Worm (Caenorhabditis elegans): ENCODE results near the gene T21D12.14.

T21D12.14 gene

DNA sequence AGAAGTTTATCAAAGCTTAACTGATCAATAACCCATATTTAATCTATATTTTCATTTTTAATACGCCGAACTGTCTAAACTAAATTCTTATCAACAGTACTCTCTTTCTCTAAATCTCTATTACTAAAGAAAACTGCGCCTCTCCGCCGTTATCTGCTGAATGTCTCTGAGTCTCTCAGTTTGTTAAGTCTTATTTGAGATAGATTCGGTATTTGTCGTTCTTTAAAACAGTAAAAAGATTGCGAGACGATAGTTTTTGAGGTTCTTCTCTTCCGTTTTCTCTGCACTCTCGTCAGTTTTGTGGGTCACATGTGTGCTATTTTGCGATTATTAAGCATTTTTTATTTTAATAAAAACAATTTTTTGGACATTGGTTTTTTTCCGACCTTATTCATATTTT lies 13.7 kb downstream of the T21D12.14 start, which contains the start of gene sma-10 (continued):
- TF ChIP-seq hlh-30 (tag; optimal IDR thresholded peaks at IDR 0.05; ENCODE audit: insufficient read depth) = peak; percentile 71
- peak; percentile 65 for TF ChIP-seq pha-4 (GFP tag; IDR thresholded peaks at IDR 0.05)
- TF ChIP-seq pha-4 (tag; optimal IDR thresholded peaks at IDR 0.05) = no peak
- peak; percentile 99 for TF ChIP-seq pqm-1 (tag; optimal IDR thresholded peaks at IDR 0.05)
- TF ChIP-seq sdz-12 (GFP tag; optimal IDR thresholded peaks at IDR 0.05) = no peak
- peak; percentile 93 for TF ChIP-seq hlh-11 (tag; optimal IDR thresholded peaks at IDR 0.05)

DNA sequence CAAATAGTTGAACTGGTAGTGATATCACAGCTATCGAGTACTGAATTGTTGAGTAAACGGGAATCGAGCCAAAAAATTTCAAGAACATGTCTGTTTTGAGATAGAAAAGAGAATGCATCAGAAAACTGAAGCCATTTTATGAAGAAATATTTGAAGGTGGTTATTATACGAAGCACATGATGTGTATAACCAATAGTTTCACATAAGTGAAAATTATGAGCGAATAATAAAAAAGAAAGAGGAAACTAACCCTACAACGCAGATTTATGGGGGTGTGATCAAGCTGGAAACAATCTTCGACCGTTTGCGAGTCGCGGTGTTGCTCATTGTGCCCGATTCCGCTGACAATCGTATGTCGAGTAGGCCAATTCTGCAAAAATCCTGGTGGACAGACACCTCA lies 14.6 kb downstream of the T21D12.14 start, which contains the start of gene srh-282:
srh-282 (minus strand) TSS at position 101 of the 400 bp plus-strand sequence.
- TF ChIP-seq zfp-3 (GFP tag; conservative IDR thresholded peaks at IDR 0.05) (no peak), fos-1 (tag; optimal IDR thresholded peaks at IDR 0.05) (no peak), ces-1 (GFP tag; optimal IDR thresholded peaks at IDR 0.05) (no peak), T26A8.4 (GFP tag; IDR thresholded peaks at IDR 0.05) (no peak), tag-97 (GFP tag; IDR thresholded peaks at IDR 0.05) (no peak), vab-7 (GFP tag; IDR thresholded peaks at IDR 0.05) (no peak), F26F4.8 (GFP tag; conservative IDR thresholded peaks at IDR 0.05) (no peak), Y105C5A.15 (GFP tag; IDR thresholded peaks at IDR 0.05) (no peak), lin-29 (GFP tag; IDR thresholded peaks at IDR 0.05) (no peak), F44E2.7 (GFP tag; IDR thresholded peaks at IDR 0.05) (no peak), F10B5.3 (tag; optimal IDR thresholded peaks at IDR 0.05) (no peak), zip-11 (GFP tag; IDR thresholded peaks at IDR 0.05) (no peak)

DNA sequence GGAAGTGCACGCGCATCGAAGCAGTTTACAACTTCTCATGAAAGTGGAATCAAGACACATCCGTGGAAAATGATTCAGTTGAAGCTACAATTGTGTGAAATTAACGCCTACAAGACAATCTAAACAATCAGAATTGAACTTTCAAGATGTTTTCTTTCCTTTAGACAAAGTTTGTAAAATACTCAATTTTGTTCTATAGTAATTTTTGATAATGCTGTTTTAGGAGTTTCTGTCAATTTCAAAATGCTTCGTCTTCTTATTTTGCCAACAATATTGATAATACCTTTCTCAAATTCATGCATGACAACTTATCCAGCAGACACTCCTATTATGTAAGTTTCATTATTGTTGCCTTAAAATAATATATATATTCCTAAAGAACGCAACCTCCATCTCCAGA lies 18.8 kb downstream of the T21D12.14 start, which contains the start of gene T21D12.11:
T21D12.11 (plus strand) TSS at position 301 of the 400 bp plus-strand sequence.
- no peak for TF ChIP-seq ztf-7 (tag; optimal IDR thresholded peaks at IDR 0.05)
- TF ChIP-seq Y48G9A.11 (GFP tag; IDR thresholded peaks at IDR 0.05) = no peak
- no peak for TF ChIP-seq ceh-32 (tag; optimal IDR thresholded peaks at IDR 0.05; ENCODE audit: poor library complexity)
- TF ChIP-seq F26F4.8 (GFP tag; conservative IDR thresholded peaks at IDR 0.05) = no peak
- no peak for TF ChIP-seq spr-3 (GFP tag; optimal IDR thresholded peaks at IDR 0.05)
- no peak for TF ChIP-seq D1046.2 (GFP tag; IDR thresholded peaks at IDR 0.05)
- TF ChIP-seq dve-1 (tag; optimal IDR thresholded peaks at IDR 0.05; ENCODE audit: insufficient read depth) = no peak
- no peak for TF ChIP-seq Y75B8A.6 (GFP tag; IDR thresholded peaks at IDR 0.05)
- no peak for TF ChIP-seq nhr-111 (GFP tag; optimal IDR thresholded peaks at IDR 0.05)
- TF ChIP-seq egl-43 (GFP tag; IDR thresholded peaks at IDR 0.05) = no peak
- TF ChIP-seq unc-62 (GFP tag; optimal IDR thresholded peaks at IDR 0.05 in 1 of 2) = no peak
- no peak for TF ChIP-seq unc-62 (tag; optimal IDR thresholded peaks at IDR 0.05)
- no peak for TF ChIP-seq tra-1 (GFP tag; IDR thresholded peaks at IDR 0.05)
- no peak for TF ChIP-seq R02D3.7 (tag; optimal IDR thresholded peaks at IDR 0.05)
- TF ChIP-seq zfp-2 (tag; optimal IDR thresholded peaks at IDR 0.05) = no peak
- no peak for TF ChIP-seq dmd-9 (GFP tag; IDR thresholded peaks at IDR 0.05)
- TF ChIP-seq fkh-10 (GFP tag; optimal IDR thresholded peaks at IDR 0.05) = no peak

DNA sequence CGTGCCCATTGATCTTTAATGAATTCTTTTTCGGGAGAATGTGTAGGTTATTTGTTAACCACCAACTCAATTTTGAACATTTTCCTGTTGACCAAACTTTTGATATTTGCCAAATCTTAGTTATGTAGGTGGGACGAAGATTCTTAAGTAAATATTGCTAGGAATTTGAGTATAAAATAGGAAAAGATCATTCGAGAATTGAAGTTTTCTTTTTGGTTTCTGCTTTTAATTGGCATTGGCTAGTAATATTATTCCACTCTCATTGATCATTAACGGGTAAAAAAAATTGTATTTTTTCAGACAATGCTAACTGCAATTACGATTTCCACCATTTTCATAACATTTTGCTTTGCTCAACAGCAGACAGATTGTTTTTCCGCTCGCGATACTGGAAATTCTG lies 21.8 kb downstream of the T21D12.14 start, which contains the start of gene T21D12.12:
T21D12.12 (plus strand) TSS at position 301 of the 400 bp plus-strand sequence.
- TF ChIP-seq ceh-28 (tag; optimal IDR thresholded peaks at IDR 0.05) (no peak), rbr-2 (tag; optimal IDR thresholded peaks at IDR 0.05) (no peak), madf-9 (GFP tag; conservative IDR thresholded peaks at IDR 0.05) (no peak), saeg-2 (GFP tag; IDR thresholded peaks at IDR 0.05) (no peak), lsy-2 (tag; optimal IDR thresholded peaks at IDR 0.05) (no peak), spr-3 (GFP tag; optimal IDR thresholded peaks at IDR 0.05) (no peak), T26A8.4 (GFP tag; IDR thresholded peaks at IDR 0.05) (no peak), ctbp-1 (GFP tag; IDR thresholded peaks at IDR 0.05) (no peak), F37D6.2 (tag; optimal IDR thresholded peaks at IDR 0.05) (no peak), Y5F2A.4 (GFP tag; optimal IDR thresholded peaks at IDR 0.05) (no peak), ZK337.2 (GFP tag; IDR thresholded peaks at IDR 0.05) (no peak), F10B5.3 (tag; optimal IDR thresholded peaks at IDR 0.05) (no peak), zfp-2 (tag; optimal IDR thresholded peaks at IDR 0.05) (no peak), mdl-1 (tag; optimal IDR thresholded peaks at IDR 0.05) (no peak), tra-1 (GFP tag; IDR thresholded peaks at IDR 0.05) (no peak), hlh-30 (tag; optimal IDR thresholded peaks at IDR 0.05; ENCODE audit: insufficient read depth) (no peak), pqm-1 (tag; optimal IDR thresholded peaks at IDR 0.05) (no peak)
